Worm (Caenorhabditis elegans): ENCODE measurements around the gene C05C9.2.

Gene C05C9.2

ce11 chrX:11132260-11132659, 20.6 kb upstream of the C05C9.2 start:
- no peak for TF ChIP-seq nhr-41 (GFP tag; IDR thresholded peaks at IDR 0.05)
- TF ChIP-seq pqm-1 (tag; optimal IDR thresholded peaks at IDR 0.05): peak; percentile 45
- no peak for TF ChIP-seq daf-19 (GFP tag; conservative IDR thresholded peaks at IDR 0.05)

ce11 chrX:11134750-11135394, 18.0 kb upstream of the C05C9.2 start:
- TF ChIP-seq unc-62 (GFP tag; optimal IDR thresholded peaks at IDR 0.05 in 1 of 2): peak in 1 of 2 experiments; percentile 99
- TF ChIP-seq unc-62 (tag; optimal IDR thresholded peaks at IDR 0.05): no peak
- no peak for TF ChIP-seq lsy-2 (tag; optimal IDR thresholded peaks at IDR 0.05)
- no peak for TF ChIP-seq egl-43 (GFP tag; IDR thresholded peaks at IDR 0.05)

- no peak for TF ChIP-seq daf-8 (GFP tag; IDR thresholded peaks at IDR 0.05)
- TF ChIP-seq mxl-3 (GFP tag; optimal IDR thresholded peaks at IDR 0.05): no peak
- peak; percentile 19 for TF ChIP-seq hlh-30 (tag; optimal IDR thresholded peaks at IDR 0.05; ENCODE audit: insufficient read depth)
- TF ChIP-seq nhr-237 (tag; optimal IDR thresholded peaks at IDR 0.05): no peak
- TF ChIP-seq aha-1 (tag): no peak
- peak; percentile 10 for TF ChIP-seq nhr-28 (tag; optimal IDR thresholded peaks at IDR 0.05)
Measured at ce11 chrX:11136988-11137387, 15.9 kb upstream of the C05C9.2 start.

ce11 chrX:11137632-11138031, 15.2 kb upstream of the C05C9.2 start:
- TF ChIP-seq madf-5 (GFP tag; IDR thresholded peaks at IDR 0.05) (no peak), lin-1 (GFP tag; IDR thresholded peaks at IDR 0.05) (no peak), unc-62 (GFP tag; optimal IDR thresholded peaks at IDR 0.05 in 1 of 2) (peak in 1 of 2 experiments; percentile 88), unc-62 (tag; optimal IDR thresholded peaks at IDR 0.05) (no peak), dmd-9 (GFP tag; IDR thresholded peaks at IDR 0.05) (no peak)

ce11 chrX:11151494-11151893, 1.4 kb upstream of the C05C9.2 start:
- no peak for TF ChIP-seq mep-1 (tag; optimal IDR thresholded peaks at IDR 0.05)
- TF ChIP-seq lin-13 (GFP tag; optimal IDR thresholded peaks at IDR 0.05): no peak
- TF ChIP-seq nhr-11 (tag; optimal IDR thresholded peaks at IDR 0.05): no peak
- no peak for TF ChIP-seq nhr-76 (tag; optimal IDR thresholded peaks at IDR 0.05)
- TF ChIP-seq mxl-2 (GFP tag; conservative IDR thresholded peaks at IDR 0.05): no peak
- TF ChIP-seq mdl-1 (tag; optimal IDR thresholded peaks at IDR 0.05): no peak
- TF ChIP-seq nhr-237 (tag; optimal IDR thresholded peaks at IDR 0.05): no peak
- TF ChIP-seq gei-8 (GFP tag; optimal IDR thresholded peaks at IDR 0.05): no peak
- no peak for TF ChIP-seq sdz-12 (GFP tag; optimal IDR thresholded peaks at IDR 0.05)
- no peak for TF ChIP-seq arid-1 (GFP tag; conservative IDR thresholded peaks at IDR 0.05)
- no peak for TF ChIP-seq skn-1 (tag; optimal IDR thresholded peaks at IDR 0.05)

ce11 chrX:11160537-11160936, 7.7 kb downstream of the C05C9.2 start, which contains the start of gene C05C9.1:
TSS of gene C05C9.1 (plus strand) at chrX:11160837.
- TF ChIP-seq snpc-4 (tag; optimal IDR thresholded peaks at IDR 0.05) (no peak), daf-16 (GFP tag; optimal IDR thresholded peaks at IDR 0.05) (no peak), daf-16 (tag; optimal IDR thresholded peaks at IDR 0.05) (no peak), R02D3.7 (tag; optimal IDR thresholded peaks at IDR 0.05) (no peak), aly-2 (tag; optimal IDR thresholded peaks at IDR 0.05) (no peak), saeg-2 (GFP tag; IDR thresholded peaks at IDR 0.05) (no peak), Y5F2A.4 (GFP tag; optimal IDR thresholded peaks at IDR 0.05) (no peak), nhr-48 (tag; optimal IDR thresholded peaks at IDR 0.05) (no peak), unc-62 (GFP tag; optimal IDR thresholded peaks at IDR 0.05 in 1 of 2) (no peak), unc-62 (tag; optimal IDR thresholded peaks at IDR 0.05) (no peak), ZK337.2 (GFP tag; IDR thresholded peaks at IDR 0.05) (no peak), D1046.2 (GFP tag; IDR thresholded peaks at IDR 0.05) (no peak), lsy-2 (tag; optimal IDR thresholded peaks at IDR 0.05) (no peak)
